Worm (Caenorhabditis elegans): ENCODE measurements around the gene mpst-7.

DNA sequence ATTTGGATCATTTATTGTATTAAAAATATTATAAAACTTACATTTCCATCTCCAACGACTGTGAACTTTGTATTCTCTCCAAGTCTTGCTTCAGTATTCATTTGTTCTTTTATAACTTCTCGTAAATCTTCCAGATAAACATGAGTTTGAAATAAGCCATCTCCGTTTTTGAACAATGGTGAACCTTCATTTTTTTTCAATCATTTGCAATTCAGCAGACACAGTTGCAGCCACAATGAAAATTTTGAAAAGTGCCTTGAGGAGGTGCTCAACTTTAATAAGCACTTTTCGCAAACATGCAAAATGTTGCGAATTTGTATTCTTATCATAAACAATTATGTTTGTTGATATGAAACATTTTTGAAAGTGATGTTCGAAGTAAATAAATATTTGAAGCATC is 16.7 kb downstream of the mpst-7 start, which contains the start of gene T16G1.3:
- TF ChIP-seq blmp-1 (tag; optimal IDR thresholded peaks at IDR 0.05) = no peak
- no peak for TF ChIP-seq unc-62 (GFP tag; optimal IDR thresholded peaks at IDR 0.05)
